Fruit fly (Drosophila melanogaster) whole organism, embryonic: ENCODE results near the gene Ppat-Dpck.

Experiments used
- Asciz ChIP-seq: fragments of 200-800 bp; sonication (Bioruptor generic); optimal IDR thresholded peaks from 2 replicates; lab custom pipeline; 2017; ENCODE audit warnings: missing biosample characterization, mild to moderate bottlenecking, missing genetic modification characterization, missing genetic modification reagents
- BtbVII ChIP-seq: fragments of 200-800 bp; sonication (Bioruptor generic); optimal IDR thresholded peaks from 3 replicates; lab custom pipeline; 2017; ENCODE audit warnings: missing biosample characterization, mild to moderate bottlenecking, missing genetic modification characterization
- CG10147 ChIP-seq: fragments of 200-800 bp; sonication (Bioruptor generic); optimal IDR thresholded peaks from 2 replicates; lab custom pipeline; 2019; ENCODE audit warnings: missing biosample characterization, mild to moderate bottlenecking, missing genetic modification characterization, moderate library complexity
- CG10321 ChIP-seq: fragments of 200-800 bp; sonication (Bioruptor generic); IDR thresholded peaks from 2 replicates; pipeline ENCODE4 v1.3.6; 2022; ENCODE audit warnings: missing biosample characterization, missing genetic modification characterization
- CG12071 ChIP-seq: fragments of 200-800 bp; sonication (Bioruptor generic); optimal IDR thresholded peaks from 3 replicates; lab custom pipeline; 2018; ENCODE audit warnings: missing biosample characterization, mild to moderate bottlenecking, missing genetic modification characterization
- CG1233 ChIP-seq: fragments of 200-800 bp; sonication (Bioruptor generic); optimal IDR thresholded peaks from 4 replicates; lab custom pipeline; 2018; ENCODE audit warnings: missing biosample characterization, mild to moderate bottlenecking, missing genetic modification characterization
- CG12659 ChIP-seq: fragments of 200-800 bp; sonication (Bioruptor generic); optimal IDR thresholded peaks from 3 replicates; lab custom pipeline; 2017; ENCODE audit warnings: mild to moderate bottlenecking, missing biosample characterization, missing genetic modification reagents, missing genetic modification characterization
- CG15601 ChIP-seq: fragments of 200-800 bp; sonication (Bioruptor generic); optimal IDR thresholded peaks from 3 replicates; lab custom pipeline; 2019; ENCODE audit warnings: missing biosample characterization, mild to moderate bottlenecking, missing genetic modification characterization, moderate library complexity
- CG1603 ChIP-seq: fragments of 200-800 bp; sonication (Bioruptor generic); optimal IDR thresholded peaks from 2 replicates; lab custom pipeline; 2019; ENCODE audit warnings: missing biosample characterization, mild to moderate bottlenecking, missing genetic modification characterization, moderate library complexity
- CG17359 ChIP-seq: fragments of 200-800 bp; sonication (Bioruptor generic); optimal IDR thresholded peaks from 3 replicates; lab custom pipeline; 2018; ENCODE audit warnings: missing biosample characterization, mild to moderate bottlenecking, missing genetic modification characterization, moderate library complexity
- CG2889 ChIP-seq: fragments of 200-800 bp; sonication (Bioruptor generic); IDR thresholded peaks from 3 replicates; pipeline ENCODE4 v1.3.6; 2022; ENCODE audit warnings: missing biosample characterization, missing genetic modification characterization
- CG34422 ChIP-seq: fragments of 200-800 bp; sonication (Bioruptor generic); IDR thresholded peaks from 3 replicates; pipeline ENCODE4 v1.3.6; 2022; ENCODE audit warnings: missing biosample characterization, missing genetic modification characterization
- CG42726 ChIP-seq: fragments of 200-800 bp; sonication (Bioruptor generic); IDR thresholded peaks from 2 replicates; pipeline ENCODE4 v1.3.6; 2022; ENCODE audit warnings: missing biosample characterization, missing genetic modification characterization; ENCODE audit not compliant: partially characterized antibody
- CG6813 ChIP-seq: fragments of 200-800 bp; sonication (Bioruptor generic); optimal IDR thresholded peaks from 2 replicates; lab custom pipeline; 2017; ENCODE audit warnings: missing biosample characterization, missing genetic modification characterization, mild to moderate bottlenecking, moderate library complexity, missing genetic modification reagents
- Dad ChIP-seq: fragments of 200-800 bp; sonication (Bioruptor generic); optimal IDR thresholded peaks from 3 replicates; lab custom pipeline; 2016; ENCODE audit warnings: missing biosample characterization, missing genetic modification characterization
- E2f1 ChIP-seq: fragments of 200-800 bp; sonication (Bioruptor generic); IDR thresholded peaks from 2 replicates; pipeline ENCODE4 v1.3.6; 2022; ENCODE audit warnings: missing biosample characterization, missing genetic modification characterization
- Elba2 ChIP-seq: fragments of 200-800 bp; sonication (Bioruptor generic); optimal IDR thresholded peaks from 3 replicates; lab custom pipeline; 2016; ENCODE audit warnings: missing biosample characterization, missing genetic modification characterization
- Ets65A ChIP-seq: fragments of 200-800 bp; sonication (Bioruptor generic); peaks from one replicate; lab custom pipeline; 2016; ENCODE audit warnings: missing biosample characterization, missing genetic modification characterization
- GATAe ChIP-seq: fragments of 200-800 bp; sonication (Bioruptor generic); conservative IDR thresholded peaks from 2 replicates; pipeline ENCODE4 v1.3.6; 2022; ENCODE audit warnings: missing biosample characterization, missing genetic modification characterization
- MESR4 ChIP-seq: fragments of 200-800 bp; sonication (Bioruptor generic); optimal IDR thresholded peaks from 2 replicates; lab custom pipeline; 2018; ENCODE audit warnings: missing biosample characterization, mild to moderate bottlenecking, missing genetic modification characterization, moderate library complexity
- Med ChIP-seq: fragments of 200-800 bp; sonication (Bioruptor generic); peaks from one replicate; lab custom pipeline; 2016; ENCODE audit warnings: missing biosample characterization, missing genetic modification characterization, mild to moderate bottlenecking, inconsistent platforms, moderate library complexity
- Meics ChIP-seq: fragments of 200-800 bp; sonication (Bioruptor generic); optimal IDR thresholded peaks from 2 replicates; lab custom pipeline; 2017; ENCODE audit warnings: missing biosample characterization, mild to moderate bottlenecking, missing genetic modification characterization
- Nf-YB ChIP-seq: fragments of 200-800 bp; sonication (Bioruptor generic); optimal IDR thresholded peaks from 3 replicates; lab custom pipeline; 2019; ENCODE audit warnings: missing biosample characterization, mild to moderate bottlenecking, missing genetic modification characterization, moderate library complexity
- Nf-YC ChIP-seq: fragments of 200-800 bp; optimal IDR thresholded peaks from 3 replicates; lab custom pipeline; 2019; ENCODE audit warnings: missing biosample characterization, mild to moderate bottlenecking, missing genetic modification characterization, moderate library complexity
- PHDP ChIP-seq: fragments of 200-800 bp; sonication (Bioruptor generic); optimal IDR thresholded peaks from 3 replicates; lab custom pipeline; 2018; ENCODE audit warnings: missing biosample characterization, mild to moderate bottlenecking, missing genetic modification characterization, moderate library complexity
- Pdp1 ChIP-seq, 2 experiments: fragments of 200-800 bp; sonication (Bioruptor generic); optimal IDR thresholded peaks; 3 replicates each; lab custom pipeline; 2016; ENCODE audit warnings: missing biosample characterization in 2 of 2, missing genetic modification characterization in 2 of 2, mild to moderate bottlenecking in 1 of 2, moderate library complexity in 1 of 2
- Sox102F ChIP-seq: fragments of 200-800 bp; sonication (Bioruptor generic); optimal IDR thresholded peaks from 2 replicates; lab custom pipeline; 2018; ENCODE audit warnings: missing biosample characterization, mild to moderate bottlenecking, missing genetic modification characterization, moderate library complexity
- Taf1 ChIP-seq: fragments of 200-800 bp; sonication (Bioruptor generic); IDR thresholded peaks from 2 replicates; pipeline ENCODE4 v1.3.6; 2022; ENCODE audit warnings: missing biosample characterization, missing genetic modification characterization
- Vsx1 ChIP-seq: fragments of 200-800 bp; sonication (Bioruptor generic); optimal IDR thresholded peaks from 2 replicates; lab custom pipeline; 2017; ENCODE audit warnings: missing biosample characterization, mild to moderate bottlenecking, missing genetic modification characterization, missing genetic modification reagents
- Xrp1 ChIP-seq: fragments of 200-800 bp; sonication (Bioruptor generic); IDR thresholded peaks from 2 replicates; pipeline ENCODE4 v1.3.6; 2022; ENCODE audit warnings: missing biosample characterization, missing genetic modification characterization
- YL-1 ChIP-seq: fragments of 200-800 bp; sonication (Bioruptor generic); optimal IDR thresholded peaks from 3 replicates; lab custom pipeline; 2017; ENCODE audit warnings: missing biosample characterization, mild to moderate bottlenecking, missing genetic modification characterization
- ap ChIP-seq: fragments of 200-800 bp; sonication (Bioruptor generic); IDR thresholded peaks from 2 replicates; pipeline ENCODE4 v1.3.6; 2022; ENCODE audit warnings: missing biosample characterization, missing genetic modification characterization
- ara ChIP-seq: fragments of 200-800 bp; sonication (Bioruptor generic); IDR thresholded peaks from 2 replicates; pipeline ENCODE4 v1.3.6; 2022; ENCODE audit warnings: missing biosample characterization, missing genetic modification characterization
- chinmo ChIP-seq: fragments of 200-800 bp; sonication (Bioruptor generic); IDR thresholded peaks from 4 replicates; pipeline ENCODE4 v1.3.6; 2022; ENCODE audit warnings: missing biosample characterization, missing genetic modification characterization; ENCODE audit not compliant: partially characterized antibody
- crc ChIP-seq: fragments of 200-800 bp; sonication (Bioruptor generic); optimal IDR thresholded peaks from 2 replicates; lab custom pipeline; 2016; ENCODE audit warnings: missing biosample characterization, missing genetic modification characterization
- crol ChIP-seq: fragments of 200-800 bp; sonication (Bioruptor generic); IDR thresholded peaks from 2 replicates; pipeline ENCODE4 v1.3.6; 2022; ENCODE audit warnings: missing biosample characterization, missing genetic modification characterization
- crp ChIP-seq, 2 experiments: fragments of 200-800 bp; sonication (Bioruptor generic); optimal IDR thresholded peaks; 2 replicates in 1 of 2; 3 replicates in 1 of 2; lab custom pipeline; 2017; ENCODE audit warnings: missing biosample characterization in 2 of 2, missing genetic modification characterization in 2 of 2, mild to moderate bottlenecking in 1 of 2, moderate library complexity in 1 of 2
- dm ChIP-seq: fragments of 200-800 bp; sonication (Bioruptor generic); optimal IDR thresholded peaks from 3 replicates; lab custom pipeline; 2016; ENCODE audit warnings: missing biosample characterization, missing genetic modification characterization
- esg ChIP-seq: fragments of 200-800 bp; sonication (Bioruptor generic); conservative IDR thresholded peaks from 2 replicates; pipeline ENCODE4 v1.3.6; 2022; ENCODE audit warnings: missing biosample characterization, missing genetic modification characterization
- fd64A ChIP-seq: fragments of 200-800 bp; sonication (Bioruptor generic); optimal IDR thresholded peaks from 3 replicates; lab custom pipeline; 2018; ENCODE audit warnings: missing biosample characterization, mild to moderate bottlenecking, missing genetic modification characterization
- gcm2 ChIP-seq: fragments of 200-800 bp; sonication (Bioruptor generic); optimal IDR thresholded peaks from 2 replicates; lab custom pipeline; 2016; ENCODE audit warnings: missing biosample characterization, missing genetic modification characterization
- ken ChIP-seq: fragments of 200-800 bp; sonication (Bioruptor generic); IDR thresholded peaks from 3 replicates; pipeline ENCODE4 v1.3.6; 2022; ENCODE audit warnings: missing biosample characterization, missing genetic modification characterization
- mam ChIP-seq: fragments of 200-800 bp; sonication (Bioruptor generic); optimal IDR thresholded peaks from 3 replicates; lab custom pipeline; 2016; ENCODE audit warnings: missing biosample characterization, missing genetic modification characterization
- nom ChIP-seq: fragments of 200-800 bp; sonication (Bioruptor generic); optimal IDR thresholded peaks from 2 replicates; lab custom pipeline; 2017; ENCODE audit warnings: missing biosample characterization, missing genetic modification characterization, mild to moderate bottlenecking, moderate library complexity, missing genetic modification reagents
- org-1 ChIP-seq: fragments of 200-800 bp; sonication (Bioruptor generic); optimal IDR thresholded peaks from 2 replicates; lab custom pipeline; 2017; ENCODE audit warnings: missing biosample characterization, missing genetic modification characterization
- pros ChIP-seq: fragments of 200-800 bp; sonication (Bioruptor generic); optimal IDR thresholded peaks from 3 replicates; lab custom pipeline; 2019; ENCODE audit warnings: missing biosample characterization, mild to moderate bottlenecking, missing genetic modification characterization, moderate library complexity
- wor ChIP-seq: fragments of 200-800 bp; sonication (Bioruptor generic); IDR thresholded peaks from 2 replicates; pipeline ENCODE4 v1.3.6; 2022; ENCODE audit warnings: missing biosample characterization, missing genetic modification characterization

The Ppat-Dpck gene

dm6 chr3L:5785237-5786062 is 16.9 kb upstream of the Ppat-Dpck start (continued):
- TF ChIP-seq fd64A (peak; percentile 2), Asciz (GFP tag; lab: Kevin White, UChicago) (peak; percentile 59), CG17359 (tag; lab: Kevin White, UChicago) (peak; percentile 17), Taf1 (no peak), Nf-YC (tag; lab: Kevin White, UChicago) (peak; percentile 41), CG1233 (GFP tag; lab: Kevin White, UChicago) (peak; percentile 26), E2f1 (GFP tag; lab: Robert Waterston, UW) (no peak), nom (GFP tag; lab: Kevin White, UChicago) (no peak), BtbVII (GFP tag; lab: Kevin White, UChicago) (no peak), Nf-YB (peak; percentile 34), crol (peak; percentile 39; the same call in 1 of the 2 replicates), CG6813 (peak; percentile 51), CG10147 (GFP tag; lab: Kevin White, UChicago) (no peak), crc (GFP tag; lab: Kevin White, UChicago) (no peak), CG12071 (GFP tag; lab: Kevin White, UChicago) (peak; percentile 7), org-1 (GFP tag; lab: Kevin White, UChicago) (peak; percentile 11), PHDP (peak; percentile 6), CG1603 (tag; lab: Kevin White, UChicago) (peak; percentile 30), CG2889 (GFP tag; lab: Robert Waterston, UW) (no peak), Ets65A (GFP tag; lab: Kevin White, UChicago) (peak; percentile 58), Pdp1 (GFP tag; optimal IDR thresholded peaks at IDR 0.05; lab: Kevin White, UChicago) (peak in 1 of 2 experiments; percentile 57), ken (GFP tag; lab: Robert Waterston, UW) (0 out of 3 replicates have a peak, but pooled peaks have one; percentile 36), CG12659 (no peak), Vsx1 (peak; percentile 1), Sox102F (peak; percentile 37), ara (GFP tag; lab: Robert Waterston, UW) (0 out of 2 replicates have a peak, but pooled peaks have one; percentile 11), Xrp1 (GFP tag; lab: Robert Waterston, UW) (peak; percentile 57)
- TF ChIP-seq, all 482 proteins: peak for 34

- TF ChIP-seq CG15601 (tag; lab: Kevin White, UChicago): peak; percentile 3
- no peak for TF ChIP-seq esg (GFP tag; lab: Robert Waterston, UW)
- peak; percentile 73 for TF ChIP-seq Med
- TF ChIP-seq YL-1 (GFP tag; lab: Kevin White, UChicago): peak; percentile 26
- TF ChIP-seq dm: no peak
- TF ChIP-seq CG42726: no peak
- no peak for TF ChIP-seq crp (GFP tag; optimal IDR thresholded peaks at IDR 0.05; lab: Kevin White, UChicago)
- TF ChIP-seq mam (GFP tag; lab: Kevin White, UChicago): no peak
- no peak for TF ChIP-seq gcm2 (GFP tag; lab: Kevin White, UChicago)
- no peak for TF ChIP-seq Meics (GFP tag; lab: Kevin White, UChicago)
- TF ChIP-seq pros (GFP tag; lab: Kevin White, UChicago): peak; percentile 39
- TF ChIP-seq chinmo (GFP tag; lab: Robert Waterston, UW): 0 out of 4 replicates have a peak, but pooled peaks have one; percentile 62
- peak; percentile 33; the same call in 1 of the 3 replicates for TF ChIP-seq CG34422
- TF ChIP-seq ap (GFP tag; lab: Robert Waterston, UW): no peak
- TF ChIP-seq GATAe: no peak
- no peak for TF ChIP-seq CG10321 (GFP tag; lab: Robert Waterston, UW)
- TF ChIP-seq Dad: no peak
- TF ChIP-seq MESR4 (GFP tag; lab: Kevin White, UChicago): peak; percentile 60
- peak; percentile 56 for TF ChIP-seq Elba2
- no peak for TF ChIP-seq wor (GFP tag; lab: Robert Waterston, UW)
Measured at dm6 chr3L:5779476-5780401, 11.1 kb upstream of the Ppat-Dpck start, which contains the start of the genes Myt1, PGRP-LD and Pmi. Gene Myt1 (minus strand): TSS chr3L:5779591. Gene PGRP-LD (plus strand): TSS chr3L:5780051. Gene Pmi (plus strand): TSS chr3L:5780051.
